Fruit fly (Drosophila melanogaster) whole organism, adult: ENCODE measurements around the gene CG3942.

ENCODE experiments used
- CG14711 ChIP-seq: fragments of 200-800 bp; sonication (Bioruptor generic); optimal IDR thresholded peaks from 2 replicates; lab custom pipeline; 2018; ENCODE audit warnings: missing biosample characterization, mild to moderate bottlenecking, missing genetic modification characterization, moderate library complexity
- CG33017 ChIP-seq: fragments of 200-800 bp; sonication (Bioruptor generic); optimal IDR thresholded peaks from 2 replicates; lab custom pipeline; 2018; ENCODE audit warnings: missing biosample characterization, mild to moderate bottlenecking, missing genetic modification characterization, moderate library complexity
- Mnt ChIP-seq: fragments of 200-800 bp; sonication (Bioruptor generic); optimal IDR thresholded peaks from 2 replicates; lab custom pipeline; 2016; ENCODE audit warnings: missing biosample characterization, mild to moderate bottlenecking, missing genetic modification characterization
- bab1 ChIP-seq: fragments of 200-800 bp; sonication (Bioruptor generic); optimal IDR thresholded peaks from 3 replicates; lab custom pipeline; 2019; ENCODE audit warnings: missing biosample characterization, mild to moderate bottlenecking, missing genetic modification characterization, moderate library complexity
- pad ChIP-seq: fragments of 200-800 bp; sonication (Bioruptor generic); optimal IDR thresholded peaks from 3 replicates; lab custom pipeline; 2017; ENCODE audit warnings: missing biosample characterization, missing genetic modification characterization, mild to moderate bottlenecking, moderate library complexity, missing genetic modification reagents

DNA sequence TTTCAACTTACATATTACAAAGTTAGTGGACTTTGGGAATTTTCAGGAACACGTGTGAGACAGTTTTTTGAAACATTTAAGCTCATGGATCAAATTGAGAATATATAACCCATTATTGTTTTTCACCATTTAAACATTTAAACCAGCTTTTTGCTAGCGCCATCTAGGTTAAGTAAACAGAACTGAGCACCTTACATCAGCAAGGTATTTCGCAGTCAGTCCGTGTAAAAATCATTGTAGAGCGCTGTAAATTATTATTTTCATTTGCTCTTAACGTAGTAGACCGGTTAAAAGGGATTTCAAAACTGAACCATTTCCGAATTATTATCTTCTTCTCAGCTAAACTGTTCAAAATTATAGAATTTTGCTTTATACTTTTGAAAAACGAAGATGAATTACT is 31.9 kb upstream of the CG3942 start, which contains the start of gene Rsbp15:
- TF ChIP-seq pad: no peak
- no peak for TF ChIP-seq CG14711 (tag; lab: Kevin White, UChicago)
- TF ChIP-seq CG33017 (tag; lab: Kevin White, UChicago): no peak
- TF ChIP-seq Mnt (GFP tag; lab: Kevin White, UChicago): no peak
- TF ChIP-seq bab1 (GFP tag; lab: Kevin White, UChicago): no peak
